Worm (Caenorhabditis elegans): ENCODE measurements around the gene F40G9.14.
"Not testable (repeated sequence)": the region's sequence is repeated elsewhere in the genome, so short reads cannot be mapped to it uniquely, and the experiment has no call there.

- not testable (repeated sequence) for TF ChIP-seq dpff-1 (tag; optimal IDR thresholded peaks at IDR 0.05); ama-1 (optimal IDR thresholded peaks at IDR 0.05); ama-1 (GFP tag; optimal IDR thresholded peaks at IDR 0.05)
Observed at ce11 chrIII:168376-168775, 9.2 kb downstream of the F40G9.14 start.

Data from whole organism, young adult.